Worm (Caenorhabditis elegans): ENCODE measurements around the gene nhr-180.
"Not testable (repeated sequence)": the region's sequence is repeated elsewhere in the genome, so short reads cannot be mapped to it uniquely, and the experiment has no call there.

nhr-180 gene

ce11 chrV:706449-706848 lies 39.1 kb upstream of the nhr-180 start:
- peak; percentile 54 for TF ChIP-seq B0261.1 (tag; optimal IDR thresholded peaks at IDR 0.05)
- TF ChIP-seq ztf-25 (GFP tag; IDR thresholded peaks at IDR 0.05): peak; percentile 67; the same call in 1 of the 2 replicates
- TF ChIP-seq tbp1 (GFP tag; optimal IDR thresholded peaks at IDR 0.05): peak; percentile 82
- TF ChIP-seq rpc-1 (optimal IDR thresholded peaks at IDR 0.05): not testable (repeated sequence)
- TF ChIP-seq rpc-1 (tag; optimal IDR thresholded peaks at IDR 0.05): peak; percentile 50
- peak; percentile 26; the same call in 1 of the 2 replicates for TF ChIP-seq D2030.7 (GFP tag; IDR thresholded peaks at IDR 0.05)
- TF ChIP-seq aptf-3 (GFP tag; IDR thresholded peaks at IDR 0.05): 0 out of 2 replicates have a peak, but pooled peaks have one; percentile 31
- peak; percentile 87 for TF ChIP-seq lin-26 (GFP tag; IDR thresholded peaks at IDR 0.05)

- TF ChIP-seq somi-1 (GFP tag; optimal IDR thresholded peaks at IDR 0.05) (no peak), ztf-28 (GFP tag; IDR thresholded peaks at IDR 0.05) (no peak), rec-8 (tag; optimal IDR thresholded peaks at IDR 0.05) (no peak), ceh-100 (GFP tag; IDR thresholded peaks at IDR 0.05) (no peak), snpc-1.3 (tag; optimal IDR thresholded peaks at IDR 0.05; ENCODE audit: insufficient read depth) (no peak), T26A5.8 (tag; optimal IDR thresholded peaks at IDR 0.05) (no peak), nhr-80 (tag; optimal IDR thresholded peaks at IDR 0.05) (no peak), aptf-3 (GFP tag; IDR thresholded peaks at IDR 0.05) (no peak), unc-130 (GFP tag; optimal IDR thresholded peaks at IDR 0.05) (no peak), die-1 (tag; optimal IDR thresholded peaks at IDR 0.05) (no peak), B0035.1 (tag; optimal IDR thresholded peaks at IDR 0.05) (no peak), tbp1 (GFP tag; optimal IDR thresholded peaks at IDR 0.05) (no peak), fkh-3 (tag; optimal IDR thresholded peaks at IDR 0.05) (no peak), B0336.3 (GFP tag; IDR thresholded peaks at IDR 0.05) (no peak), ceh-79 (tag; optimal IDR thresholded peaks at IDR 0.05) (no peak), hmg-1.2 (GFP tag; IDR thresholded peaks at IDR 0.05) (no peak), pbrm-1 (GFP tag; IDR thresholded peaks at IDR 0.05) (no peak), F33H1.4 (GFP tag; IDR thresholded peaks at IDR 0.05) (no peak)
Observed at ce11 chrV:702260-702659, 35.0 kb upstream of the nhr-180 start, which contains the start of gene srbc-37. srbc-37 (plus strand) TSS chrV:702560.

DNA sequence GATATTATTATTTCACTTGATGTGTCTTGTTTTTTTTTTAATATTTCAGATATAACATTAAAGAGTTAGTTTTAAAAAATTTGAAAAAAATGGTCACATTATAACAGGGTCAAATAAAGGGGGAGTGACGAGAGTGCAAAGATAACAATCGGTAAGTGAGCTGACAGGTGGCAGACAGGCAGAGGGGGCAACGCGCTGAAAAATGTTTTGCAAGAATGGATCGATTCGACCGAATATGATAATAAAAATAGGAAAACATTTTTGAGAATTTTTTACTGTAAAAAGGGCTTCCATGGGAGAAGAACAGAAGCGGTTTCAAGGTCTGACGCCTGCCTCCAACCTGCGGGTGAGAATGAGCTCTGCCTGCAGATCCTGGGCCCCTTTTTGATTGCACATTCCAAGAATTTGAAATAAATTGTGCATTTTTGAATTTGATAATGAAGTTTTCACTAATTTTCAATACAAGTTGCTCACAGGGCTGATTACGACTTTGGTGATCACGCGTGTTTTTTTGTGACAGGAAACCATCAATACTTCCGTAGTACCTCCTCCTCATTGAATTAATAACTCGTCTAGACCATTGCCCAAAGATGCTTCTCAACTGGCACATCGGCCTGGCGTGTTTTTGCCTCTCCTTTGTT lies 32.3 kb upstream of the nhr-180 start, which contains the start of the genes ugt-29 and srx-5:
ugt-29 (minus strand) TSS at position 101 of the 641 bp plus-strand sequence.
srx-5 (plus strand) TSS at position 591 of the 641 bp plus-strand sequence.
- TF ChIP-seq nhr-80 (tag; optimal IDR thresholded peaks at IDR 0.05) (peak; percentile 39), hmg-1.2 (GFP tag; IDR thresholded peaks at IDR 0.05) (no peak), sptf-2 (GFP tag; optimal IDR thresholded peaks at IDR 0.05) (no peak), K12H6.12 (tag; optimal IDR thresholded peaks at IDR 0.05) (no peak), B0336.3 (GFP tag; IDR thresholded peaks at IDR 0.05) (no peak), rpc-1 (optimal IDR thresholded peaks at IDR 0.05) (no peak), rpc-1 (tag; optimal IDR thresholded peaks at IDR 0.05) (no peak), ztf-28 (GFP tag; IDR thresholded peaks at IDR 0.05) (no peak), nfyb-1 (GFP tag; IDR thresholded peaks at IDR 0.05) (no peak)

- TF ChIP-seq egl-18 (GFP tag; IDR thresholded peaks at IDR 0.05): no peak
- no peak for TF ChIP-seq bed-2 (GFP tag; IDR thresholded peaks at IDR 0.05)
- no peak for TF ChIP-seq snpc-3.4 (tag; optimal IDR thresholded peaks at IDR 0.05)
- no peak for TF ChIP-seq lsl-1 (GFP tag; optimal IDR thresholded peaks at IDR 0.05)
- TF ChIP-seq nhr-27 (tag; optimal IDR thresholded peaks at IDR 0.05): no peak
- no peak for TF ChIP-seq xnd-1 (tag; optimal IDR thresholded peaks at IDR 0.05)
- TF ChIP-seq sdz-38 (tag; optimal IDR thresholded peaks at IDR 0.05): no peak
- TF ChIP-seq akir-1 (GFP tag; optimal IDR thresholded peaks at IDR 0.05): no peak
- TF ChIP-seq repo-1 (tag; optimal IDR thresholded peaks at IDR 0.05): no peak
- no peak for TF ChIP-seq die-1 (tag; optimal IDR thresholded peaks at IDR 0.05)
- TF ChIP-seq K12H6.12 (tag; optimal IDR thresholded peaks at IDR 0.05): no peak
- no peak for TF ChIP-seq fkh-3 (tag; optimal IDR thresholded peaks at IDR 0.05)
- TF ChIP-seq ztf-3 (GFP tag; optimal IDR thresholded peaks at IDR 0.05): no peak
- no peak for TF ChIP-seq F23B12.7 (tag; optimal IDR thresholded peaks at IDR 0.05; ENCODE audit: insufficient read depth)
- no peak for TF ChIP-seq nfya-1 (tag; optimal IDR thresholded peaks at IDR 0.05; ENCODE audit: borderline replicate concordance, insufficient read depth)
- no peak for TF ChIP-seq ceh-58 (GFP tag; IDR thresholded peaks at IDR 0.05)
- no peak for TF ChIP-seq snpc-1.1 (tag; optimal IDR thresholded peaks at IDR 0.05; ENCODE audit: insufficient read depth)
Observed at ce11 chrV:699051-699450, 31.7 kb upstream of the nhr-180 start.

Measured in whole organism, young adult.